Fruit fly (Drosophila melanogaster) whole organism, embryonic: ENCODE data around the gene Polr3G.
A peak's percentile ranks its signal among the peaks of the same experiment; 100 is the strongest.

ENCODE experiments used
- Atf-2 ChIP-seq: fragments of 200-800 bp; sonication (Bioruptor generic); optimal IDR thresholded peaks from 2 replicates; lab custom pipeline; 2016; ENCODE audit warnings: missing biosample characterization, missing genetic modification characterization
- Bdp1 ChIP-seq: fragments of 200-800 bp; sonication (Bioruptor generic); optimal IDR thresholded peaks from 3 replicates; lab custom pipeline; 2016; ENCODE audit warnings: missing biosample characterization, missing genetic modification characterization
- BtbVII ChIP-seq: fragments of 200-800 bp; sonication (Bioruptor generic); optimal IDR thresholded peaks from 3 replicates; lab custom pipeline; 2017; ENCODE audit warnings: missing biosample characterization, mild to moderate bottlenecking, missing genetic modification characterization
- CG10147 ChIP-seq: fragments of 200-800 bp; sonication (Bioruptor generic); optimal IDR thresholded peaks from 2 replicates; lab custom pipeline; 2019; ENCODE audit warnings: missing biosample characterization, mild to moderate bottlenecking, missing genetic modification characterization, moderate library complexity
- CG1024 ChIP-seq: fragments of 200-800 bp; sonication (Bioruptor generic); IDR thresholded peaks from 2 replicates; pipeline ENCODE4 v1.3.6; 2022; ENCODE audit warnings: missing biosample characterization, missing genetic modification characterization
- CG10321 ChIP-seq: fragments of 200-800 bp; sonication (Bioruptor generic); IDR thresholded peaks from 2 replicates; pipeline ENCODE4 v1.3.6; 2022; ENCODE audit warnings: missing biosample characterization, missing genetic modification characterization
- CG11085 ChIP-seq: fragments of 200-800 bp; sonication (Bioruptor generic); IDR thresholded peaks from 2 replicates; pipeline ENCODE4 v1.3.6; 2022; ENCODE audit warnings: missing biosample characterization, missing genetic modification characterization
- CG11504 ChIP-seq: fragments of 200-800 bp; sonication (Bioruptor generic); optimal IDR thresholded peaks from 3 replicates; lab custom pipeline; 2019; ENCODE audit warnings: missing biosample characterization, mild to moderate bottlenecking, missing genetic modification characterization, moderate library complexity
- CG12104 ChIP-seq: fragments of 200-800 bp; sonication (Bioruptor generic); optimal IDR thresholded peaks from 3 replicates; lab custom pipeline; 2016; ENCODE audit warnings: missing biosample characterization, missing genetic modification characterization
- CG12942 ChIP-seq: fragments of 200-800 bp; sonication (Bioruptor generic); optimal IDR thresholded peaks from 3 replicates; lab custom pipeline; 2016; ENCODE audit warnings: missing biosample characterization, missing genetic modification characterization
- CG16779 ChIP-seq: fragments of 200-800 bp; sonication (Bioruptor generic); IDR thresholded peaks from 2 replicates; pipeline ENCODE4 v1.3.6; 2022; ENCODE audit warnings: missing biosample characterization, missing genetic modification characterization
- CG16813 ChIP-seq: fragments of 200-800 bp; sonication (Bioruptor generic); IDR thresholded peaks from 3 replicates; pipeline ENCODE4 v1.3.6; 2022; ENCODE audit warnings: missing biosample characterization, missing genetic modification characterization; ENCODE audit not compliant: partially characterized antibody
- CG17359 ChIP-seq: fragments of 200-800 bp; sonication (Bioruptor generic); optimal IDR thresholded peaks from 3 replicates; lab custom pipeline; 2018; ENCODE audit warnings: missing biosample characterization, mild to moderate bottlenecking, missing genetic modification characterization, moderate library complexity
- CG30431 ChIP-seq: fragments of 200-800 bp; sonication (Bioruptor generic); optimal IDR thresholded peaks from 2 replicates; lab custom pipeline; 2017; ENCODE audit warnings: missing biosample characterization, missing genetic modification characterization
- CG3407 ChIP-seq: fragments of 200-800 bp; sonication (Bioruptor generic); optimal IDR thresholded peaks from 2 replicates; lab custom pipeline; 2018; ENCODE audit warnings: missing biosample characterization, mild to moderate bottlenecking, missing genetic modification characterization
- CG34224 ChIP-seq: fragments of 200-800 bp; sonication (Bioruptor generic); IDR thresholded peaks from 3 replicates; pipeline ENCODE4 v1.3.6; 2022; ENCODE audit warnings: missing biosample characterization, missing genetic modification characterization; ENCODE audit not compliant: partially characterized antibody
- CG4282 ChIP-seq: fragments of 200-800 bp; sonication (Bioruptor generic); optimal IDR thresholded peaks from 2 replicates; lab custom pipeline; 2016; ENCODE audit warnings: missing biosample characterization, missing genetic modification characterization
- CG4617 ChIP-seq: fragments of 200-800 bp; sonication (Bioruptor generic); optimal IDR thresholded peaks from 3 replicates; lab custom pipeline; 2016; ENCODE audit warnings: missing biosample characterization, missing genetic modification characterization, borderline replicate concordance
- CG5180 ChIP-seq: fragments of 200-800 bp; sonication (Bioruptor generic); optimal IDR thresholded peaks from 3 replicates; lab custom pipeline; 2017; ENCODE audit warnings: missing biosample characterization, missing genetic modification characterization, mild to moderate bottlenecking, moderate library complexity, missing genetic modification reagents
- CG6654 ChIP-seq: fragments of 200-800 bp; sonication (Bioruptor generic); optimal IDR thresholded peaks from 2 replicates; lab custom pipeline; 2017; ENCODE audit warnings: missing biosample characterization, mild to moderate bottlenecking, missing genetic modification characterization
- CG7839 ChIP-seq: fragments of 200-800 bp; sonication (Bioruptor generic); optimal IDR thresholded peaks from 3 replicates; lab custom pipeline; 2018; ENCODE audit warnings: missing biosample characterization, mild to moderate bottlenecking, missing genetic modification characterization, moderate library complexity
- CG8924 ChIP-seq: fragments of 200-800 bp; optimal IDR thresholded peaks from 3 replicates; lab custom pipeline; 2019; ENCODE audit warnings: missing biosample characterization, mild to moderate bottlenecking, missing genetic modification characterization, moderate library complexity
- Dad ChIP-seq: fragments of 200-800 bp; sonication (Bioruptor generic); optimal IDR thresholded peaks from 3 replicates; lab custom pipeline; 2016; ENCODE audit warnings: missing biosample characterization, missing genetic modification characterization
- Dbx ChIP-seq: fragments of 200-800 bp; sonication (Bioruptor generic); IDR thresholded peaks from 3 replicates; pipeline ENCODE4 v1.3.6; 2022; ENCODE audit warnings: missing biosample characterization, missing genetic modification characterization
- Dll ChIP-seq: fragments of 200-800 bp; sonication (Bioruptor generic); IDR thresholded peaks from 4 replicates; pipeline ENCODE4 v1.3.6; 2022; ENCODE audit warnings: missing biosample characterization, missing genetic modification characterization; ENCODE audit not compliant: partially characterized antibody
- Hand ChIP-seq: fragments of 200-800 bp; sonication (Bioruptor generic); optimal IDR thresholded peaks from 2 replicates; lab custom pipeline; 2017; ENCODE audit warnings: mild to moderate bottlenecking, missing biosample characterization, missing genetic modification reagents, missing genetic modification characterization
- Lhr ChIP-seq: fragments of 200-800 bp; sonication (Bioruptor generic); optimal IDR thresholded peaks from 3 replicates; lab custom pipeline; 2017; ENCODE audit warnings: mild to moderate bottlenecking, missing biosample characterization, missing genetic modification reagents, missing genetic modification characterization
- NC2α ChIP-seq: fragments of 200-800 bp; sonication (Bioruptor generic); optimal IDR thresholded peaks from 2 replicates; lab custom pipeline; 2016; ENCODE audit warnings: missing biosample characterization, missing genetic modification characterization
- Nf-YA ChIP-seq: fragments of 200-800 bp; sonication (Bioruptor generic); IDR thresholded peaks from 2 replicates; pipeline ENCODE4 v1.3.6; 2022; ENCODE audit warnings: missing biosample characterization, missing genetic modification characterization
- Nf-YC ChIP-seq: fragments of 200-800 bp; optimal IDR thresholded peaks from 3 replicates; lab custom pipeline; 2019; ENCODE audit warnings: missing biosample characterization, mild to moderate bottlenecking, missing genetic modification characterization, moderate library complexity
- Poxn ChIP-seq: fragments of 200-800 bp; sonication (Bioruptor generic); IDR thresholded peaks from 2 replicates; pipeline ENCODE4 v1.3.6; 2022; ENCODE audit warnings: missing biosample characterization, missing genetic modification characterization
- Scr ChIP-seq: fragments of 200-800 bp; sonication (Bioruptor generic); IDR thresholded peaks from 2 replicates; pipeline ENCODE4 v1.3.6; 2022; ENCODE audit warnings: missing biosample characterization, missing genetic modification characterization; ENCODE audit not compliant: partially characterized antibody
- amos ChIP-seq: fragments of 200-800 bp; sonication (Bioruptor generic); IDR thresholded peaks from 2 replicates; pipeline ENCODE4 v1.3.6; 2022; ENCODE audit warnings: missing biosample characterization, missing genetic modification characterization; ENCODE audit not compliant: partially characterized antibody
- bab2 ChIP-seq: fragments of 200-800 bp; sonication (Bioruptor generic); optimal IDR thresholded peaks from 2 replicates; lab custom pipeline; 2016; ENCODE audit warnings: missing biosample characterization, missing genetic modification characterization
- croc ChIP-seq: fragments of 200-800 bp; sonication (Bioruptor generic); conservative IDR thresholded peaks from 3 replicates; pipeline ENCODE4 v1.3.6; 2022; ENCODE audit warnings: missing biosample characterization, missing genetic modification characterization
- cwo ChIP-seq: fragments of 200-800 bp; sonication (Bioruptor generic); optimal IDR thresholded peaks from 3 replicates; lab custom pipeline; 2017; ENCODE audit warnings: missing biosample characterization, missing genetic modification characterization, mild to moderate bottlenecking, moderate library complexity, missing genetic modification reagents
- dysf ChIP-seq: fragments of 200-800 bp; sonication (Bioruptor generic); IDR thresholded peaks from 3 replicates; pipeline ENCODE4 v1.3.6; 2022; ENCODE audit warnings: missing biosample characterization, missing genetic modification characterization
- ewg ChIP-seq: fragments of 200-800 bp; sonication (Bioruptor generic); optimal IDR thresholded peaks from 3 replicates; lab custom pipeline; 2017; ENCODE audit warnings: mild to moderate bottlenecking, missing biosample characterization, missing genetic modification reagents, missing genetic modification characterization
- fd64A ChIP-seq: fragments of 200-800 bp; sonication (Bioruptor generic); optimal IDR thresholded peaks from 3 replicates; lab custom pipeline; 2018; ENCODE audit warnings: missing biosample characterization, mild to moderate bottlenecking, missing genetic modification characterization
- fd96Cb ChIP-seq: fragments of 200-800 bp; sonication (Bioruptor generic); optimal IDR thresholded peaks from 2 replicates; lab custom pipeline; 2018; ENCODE audit warnings: missing biosample characterization, mild to moderate bottlenecking, missing genetic modification characterization, moderate library complexity
- fu2 ChIP-seq: fragments of 200-800 bp; sonication (Bioruptor generic); optimal IDR thresholded peaks from 2 replicates; lab custom pipeline; 2016; ENCODE audit warnings: missing biosample characterization, missing genetic modification characterization
- gce ChIP-seq: fragments of 200-800 bp; sonication (Bioruptor generic); IDR thresholded peaks from 3 replicates; pipeline ENCODE4 v1.3.6; 2022; ENCODE audit warnings: missing biosample characterization, missing genetic modification characterization
- kah ChIP-seq: fragments of 200-800 bp; sonication (Bioruptor generic); optimal IDR thresholded peaks from 2 replicates; lab custom pipeline; 2018; ENCODE audit warnings: missing biosample characterization, mild to moderate bottlenecking, missing genetic modification characterization
- kay ChIP-seq: fragments of 200-800 bp; sonication (Bioruptor generic); optimal IDR thresholded peaks from 2 replicates; lab custom pipeline; 2016; ENCODE audit warnings: missing biosample characterization, missing genetic modification characterization
- lilli ChIP-seq: fragments of 200-800 bp; sonication (Bioruptor generic); optimal IDR thresholded peaks from 3 replicates; lab custom pipeline; 2016; ENCODE audit warnings: missing biosample characterization, missing genetic modification characterization
- run ChIP-seq: fragments of 200-800 bp; sonication (Bioruptor generic); optimal IDR thresholded peaks from 3 replicates; lab custom pipeline; 2018; ENCODE audit warnings: missing biosample characterization, mild to moderate bottlenecking, missing genetic modification characterization
- sqz ChIP-seq: fragments of 200-800 bp; sonication (Bioruptor generic); optimal IDR thresholded peaks from 3 replicates; lab custom pipeline; 2018; ENCODE audit warnings: missing biosample characterization, mild to moderate bottlenecking, missing genetic modification characterization
- stc ChIP-seq: fragments of 200-800 bp; sonication (Bioruptor generic); IDR thresholded peaks from 2 replicates; pipeline ENCODE4 v1.3.6; 2022; ENCODE audit warnings: missing biosample characterization, missing genetic modification characterization
- tap ChIP-seq: fragments of 200-800 bp; optimal IDR thresholded peaks from 3 replicates; lab custom pipeline; 2019; ENCODE audit warnings: missing biosample characterization, mild to moderate bottlenecking, missing genetic modification characterization, moderate library complexity
- tio ChIP-seq: fragments of 200-800 bp; sonication (Bioruptor generic); optimal IDR thresholded peaks from 2 replicates; lab custom pipeline; 2017; ENCODE audit warnings: missing biosample characterization, missing genetic modification characterization, inconsistent platforms
- yki ChIP-seq: fragments of >200 bp; optimal IDR thresholded peaks from 3 replicates; lab custom pipeline; 2018
- zfh1 ChIP-seq: fragments of 200-800 bp; sonication (Bioruptor generic); IDR thresholded peaks from 3 replicates; pipeline ENCODE4 v1.3.6; 2022; ENCODE audit warnings: missing biosample characterization, missing genetic modification characterization

Polr3G gene

dm6 chr3L:17404646-17405045 is 22.3 kb downstream of the Polr3G start (continued):
- peak; percentile 11 for TF ChIP-seq tio (GFP tag; lab: Kevin White, UChicago)
- TF ChIP-seq CG8924 = peak; percentile 50
- TF ChIP-seq lilli (GFP tag; lab: Kevin White, UChicago) = peak; percentile 17
- no peak for TF ChIP-seq gce (GFP tag; lab: Robert Waterston, UW)
- TF ChIP-seq stc (GFP tag; lab: Robert Waterston, UW) = no peak
- TF ChIP-seq CG11085 = no peak
- TF ChIP-seq CG17359 (tag; lab: Kevin White, UChicago) = peak; percentile 36
- peak; percentile 14 for TF ChIP-seq CG3407 (GFP tag; lab: Kevin White, UChicago)
- peak; percentile 65 for TF ChIP-seq CG11504 (tag; lab: Kevin White, UChicago)
- TF ChIP-seq Dll (GFP tag; lab: Robert Waterston, UW) = no peak
- peak; percentile 54 for TF ChIP-seq CG12104 (GFP tag; lab: Kevin White, UChicago)
- TF ChIP-seq kah (GFP tag; lab: Kevin White, UChicago) = no peak
- no peak for TF ChIP-seq croc (GFP tag; lab: Robert Waterston, UW)
- TF ChIP-seq run (tag; lab: Kevin White, UChicago) = no peak
- TF ChIP-seq NC2α = no peak
- TF ChIP-seq yki (lab: Kevin White, UChicago) = no peak
- TF ChIP-seq Scr (GFP tag; lab: Robert Waterston, UW) = no peak
- TF ChIP-seq Nf-YC = no peak
- peak; percentile 26; the same call in 1 of the 3 replicates for TF ChIP-seq zfh1 (GFP tag; lab: Robert Waterston, UW)
- TF ChIP-seq tap (tag; lab: Kevin White, UChicago) = no peak
- no peak for TF ChIP-seq CG12942
- TF ChIP-seq CG16779 (GFP tag; lab: Robert Waterston, UW) = 0 out of 2 replicates have a peak, but pooled peaks have one; percentile 39
- TF ChIP-seq Dbx (GFP tag; lab: Robert Waterston, UW) = no peak
- no peak for TF ChIP-seq cwo (GFP tag; lab: Kevin White, UChicago)
- TF ChIP-seq CG34224 (GFP tag; lab: Robert Waterston, UW) = no peak
- TF ChIP-seq bab2 (GFP tag; lab: Kevin White, UChicago) = no peak
- TF ChIP-seq dysf (GFP tag; lab: Robert Waterston, UW) = no peak
- TF ChIP-seq fd64A (GFP tag; lab: Kevin White, UChicago) = no peak
- no peak for TF ChIP-seq sqz (GFP tag; lab: Kevin White, UChicago)
- TF ChIP-seq Bdp1 = no peak
- TF ChIP-seq Poxn (GFP tag; lab: Robert Waterston, UW) = no peak
- TF ChIP-seq CG10321 (GFP tag; lab: Robert Waterston, UW) = no peak
- no peak for TF ChIP-seq BtbVII
- TF ChIP-seq amos (GFP tag; lab: Robert Waterston, UW) = no peak
- peak; percentile 58 for TF ChIP-seq CG7839 (tag; lab: Kevin White, UChicago)
- no peak for TF ChIP-seq fu2
- peak; percentile 63 for TF ChIP-seq fd96Cb (tag; lab: Kevin White, UChicago)
- no peak for TF ChIP-seq Dad (GFP tag; lab: Kevin White, UChicago)
- TF ChIP-seq CG6654 = peak; percentile 9
- no peak for TF ChIP-seq CG4617
- TF ChIP-seq CG30431 (GFP tag; lab: Kevin White, UChicago) = no peak
- peak; percentile 14 for TF ChIP-seq ewg (GFP tag; lab: Kevin White, UChicago)
- no peak for TF ChIP-seq Lhr
- no peak for TF ChIP-seq CG10147 (GFP tag; lab: Kevin White, UChicago)
- no peak for TF ChIP-seq CG4282 (GFP tag; lab: Kevin White, UChicago)
- TF ChIP-seq Nf-YA (GFP tag; lab: Robert Waterston, UW) = no peak
- no peak for TF ChIP-seq CG16813
- no peak for TF ChIP-seq kay (GFP tag; lab: Kevin White, UChicago)
- no peak for TF ChIP-seq CG5180
- no peak for TF ChIP-seq Hand (GFP tag; lab: Kevin White, UChicago)
- no peak for TF ChIP-seq CG1024 (GFP tag; lab: Robert Waterston, UW)
- TF ChIP-seq Atf-2 = no peak
